Fruit fly (Drosophila melanogaster) whole organism, pupa: ENCODE measurements around the gene Cypl.

Source experiments
- CG10348 ChIP-seq: fragments of 200-800 bp; sonication (Bioruptor generic); IDR thresholded peaks from 2 replicates; pipeline ENCODE4 v1.3.6; 2022; ENCODE audit warnings: missing biosample characterization, missing genetic modification characterization
- CG12605 ChIP-seq: fragments of 200-800 bp; sonication (Bioruptor generic); IDR thresholded peaks from 2 replicates; pipeline ENCODE4 v1.3.6; 2022; ENCODE audit warnings: missing biosample characterization, missing genetic modification characterization
- CG13204 ChIP-seq: fragments of 200-800 bp; sonication (Bioruptor generic); optimal IDR thresholded peaks from 2 replicates; lab custom pipeline; 2018; ENCODE audit warnings: missing biosample characterization, mild to moderate bottlenecking, missing genetic modification characterization, moderate library complexity
- CG14655 ChIP-seq: fragments of 200-800 bp; sonication (Bioruptor generic); optimal IDR thresholded peaks from 3 replicates; lab custom pipeline; 2017; ENCODE audit warnings: mild to moderate bottlenecking, missing biosample characterization, missing genetic modification reagents, missing genetic modification characterization
- CG15710 ChIP-seq: fragments of 200-800 bp; sonication (Bioruptor generic); optimal IDR thresholded peaks from 2 replicates; lab custom pipeline; 2018; ENCODE audit warnings: missing biosample characterization, mild to moderate bottlenecking, missing genetic modification characterization, moderate library complexity
- CG17806 ChIP-seq: fragments of 200-800 bp; sonication (Bioruptor generic); optimal IDR thresholded peaks from 2 replicates; lab custom pipeline; 2018; ENCODE audit warnings: missing biosample characterization, mild to moderate bottlenecking, missing genetic modification characterization, moderate library complexity
- CG32121 ChIP-seq: fragments of 200-800 bp; sonication (Bioruptor generic); IDR thresholded peaks from 2 replicates; pipeline ENCODE4 v1.3.6; 2022; ENCODE audit warnings: missing biosample characterization, missing genetic modification characterization
- CG34367 ChIP-seq: fragments of 200-800 bp; sonication (Bioruptor generic); optimal IDR thresholded peaks from 2 replicates; lab custom pipeline; 2018; ENCODE audit warnings: missing biosample characterization, mild to moderate bottlenecking, missing genetic modification characterization
- CG4496 ChIP-seq: fragments of 200-800 bp; sonication (Bioruptor generic); IDR thresholded peaks from 3 replicates; pipeline ENCODE4 v1.3.6; 2022; ENCODE audit warnings: missing biosample characterization, missing genetic modification characterization
- CG8159 ChIP-seq: fragments of 200-800 bp; sonication (Bioruptor generic); optimal IDR thresholded peaks from 3 replicates; lab custom pipeline; 2018; ENCODE audit warnings: missing biosample characterization, mild to moderate bottlenecking, missing genetic modification characterization, moderate library complexity
- CG8301 ChIP-seq: fragments of 200-800 bp; sonication (Bioruptor generic); optimal IDR thresholded peaks from 2 replicates; lab custom pipeline; 2018; ENCODE audit warnings: missing biosample characterization, mild to moderate bottlenecking, missing genetic modification characterization
- CG9948 ChIP-seq: fragments of 200-800 bp; sonication (Bioruptor generic); optimal IDR thresholded peaks from 2 replicates; lab custom pipeline; 2018; ENCODE audit warnings: missing biosample characterization, mild to moderate bottlenecking, missing genetic modification characterization, moderate library complexity
- D1 ChIP-seq: fragments of 200-800 bp; sonication (Bioruptor generic); optimal IDR thresholded peaks from 2 replicates; lab custom pipeline; 2018; ENCODE audit warnings: missing biosample characterization, mild to moderate bottlenecking, missing genetic modification characterization, moderate library complexity
- EcR ChIP-seq: fragments of 200-800 bp; sonication (Bioruptor generic); optimal IDR thresholded peaks from 3 replicates; lab custom pipeline; 2019; ENCODE audit warnings: missing biosample characterization, missing genetic modification characterization, mild to moderate bottlenecking, moderate library complexity, missing genetic modification reagents
- Ets98B ChIP-seq: fragments of 200-800 bp; sonication (Bioruptor generic); IDR thresholded peaks from 2 replicates; pipeline ENCODE4 v1.3.6; 2022; ENCODE audit warnings: missing biosample characterization, missing genetic modification characterization
- Pif1A ChIP-seq: fragments of 200-800 bp; sonication (Bioruptor generic); optimal IDR thresholded peaks from 3 replicates; lab custom pipeline; 2016; ENCODE audit warnings: missing biosample characterization, missing genetic modification characterization
- Pif1B ChIP-seq: fragments of 200-800 bp; sonication (Bioruptor generic); optimal IDR thresholded peaks from 3 replicates; lab custom pipeline; 2016; ENCODE audit warnings: missing biosample characterization, missing genetic modification characterization
- Snoo ChIP-seq: fragments of 200-800 bp; sonication (Bioruptor generic); optimal IDR thresholded peaks from 3 replicates; lab custom pipeline; 2017; ENCODE audit warnings: missing biosample characterization, mild to moderate bottlenecking, missing genetic modification characterization, inconsistent platforms
- fd96Ca ChIP-seq: fragments of 200-800 bp; sonication (Bioruptor generic); IDR thresholded peaks from 3 replicates; pipeline ENCODE4 v1.3.6; 2022; ENCODE audit warnings: missing biosample characterization, missing genetic modification characterization
- gl ChIP-seq: fragments of 200-800 bp; sonication (Bioruptor generic); optimal IDR thresholded peaks from 2 replicates; lab custom pipeline; 2018; ENCODE audit warnings: missing biosample characterization, mild to moderate bottlenecking, missing genetic modification characterization
- rn ChIP-seq: fragments of 200-800 bp; sonication (Bioruptor generic); IDR thresholded peaks from 2 replicates; pipeline ENCODE4 v1.3.6; 2022; ENCODE audit warnings: missing biosample characterization, missing genetic modification characterization

Cypl gene

DNA sequence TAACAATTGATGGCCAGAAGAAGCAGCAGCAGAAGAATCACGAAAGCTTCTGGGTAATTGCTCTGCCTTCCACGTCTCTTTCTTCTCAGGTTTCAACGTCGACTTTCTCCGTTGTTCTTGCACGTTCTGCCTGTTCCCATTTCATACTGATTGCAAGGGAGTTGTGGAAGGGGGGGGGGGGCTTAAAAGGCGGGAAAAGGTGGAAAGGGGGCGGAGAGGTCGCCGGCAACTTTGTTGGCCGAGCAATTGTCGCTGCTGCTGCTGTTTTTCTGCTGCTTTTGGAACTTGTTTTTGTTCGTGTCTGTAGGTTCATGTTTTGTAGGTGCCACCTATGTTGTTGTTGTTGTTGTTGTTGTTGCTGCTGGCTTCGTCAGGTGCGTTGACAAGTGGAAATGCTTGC is 22.8 kb upstream of the Cypl start:
- TF ChIP-seq CG8301 (no peak), CG13204 (GFP tag; lab: Kevin White, UChicago) (no peak), Pif1B (GFP tag; lab: Kevin White, UChicago) (no peak), D1 (no peak), CG9948 (tag; lab: Kevin White, UChicago) (no peak), gl (tag; lab: Kevin White, UChicago) (no peak), CG14655 (GFP tag; lab: Kevin White, UChicago) (no peak), CG10348 (GFP tag; lab: Robert Waterston, UW) (no peak), Snoo (tag; lab: Kevin White, UChicago) (no peak), CG12605 (GFP tag; lab: Robert Waterston, UW) (no peak), CG34367 (tag; lab: Kevin White, UChicago) (no peak), EcR (GFP tag; lab: Kevin White, UChicago) (no peak), CG8159 (tag; lab: Kevin White, UChicago) (no peak), CG4496 (GFP tag; lab: Robert Waterston, UW) (no peak), CG15710 (tag; lab: Kevin White, UChicago) (no peak)
- TF ChIP-seq, all 21 proteins: peak for 0

DNA sequence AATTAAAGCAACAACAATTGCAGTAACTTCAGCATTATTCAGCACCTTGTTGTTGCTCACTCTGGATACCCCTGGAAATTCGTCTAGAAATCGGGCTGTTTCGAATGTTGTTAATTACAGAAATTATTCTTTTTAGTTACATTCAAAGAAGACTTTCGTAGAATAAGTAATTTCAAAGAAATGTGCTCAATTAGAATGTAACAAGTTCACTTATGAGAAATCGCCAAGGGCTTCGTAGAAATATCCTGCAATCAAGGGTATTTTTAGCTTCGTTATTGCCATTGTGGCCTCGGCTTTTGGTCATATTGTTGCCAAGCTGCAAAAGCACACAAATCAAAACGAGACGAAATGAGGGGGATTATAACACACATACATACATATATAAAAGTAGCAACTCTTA is 21.2 kb upstream of the Cypl start:
- no peak for TF ChIP-seq CG13204 (GFP tag; lab: Kevin White, UChicago)
- TF ChIP-seq CG17806 (tag; lab: Kevin White, UChicago): peak; percentile 9
- no peak for TF ChIP-seq D1
- TF ChIP-seq CG8159 (tag; lab: Kevin White, UChicago): peak; percentile 4
- TF ChIP-seq CG10348 (GFP tag; lab: Robert Waterston, UW): 0 out of 2 replicates have a peak, but pooled peaks have one; percentile 44
- TF ChIP-seq Ets98B: peak; percentile 55
- no peak for TF ChIP-seq rn (GFP tag; lab: Robert Waterston, UW)
- TF ChIP-seq CG12605 (GFP tag; lab: Robert Waterston, UW): no peak
- TF ChIP-seq CG14655 (GFP tag; lab: Kevin White, UChicago): peak; percentile 45
- peak; percentile 10 for TF ChIP-seq CG9948 (tag; lab: Kevin White, UChicago)
- peak; percentile 73 for TF ChIP-seq CG32121 (GFP tag; lab: Robert Waterston, UW)
- no peak for TF ChIP-seq CG15710 (tag; lab: Kevin White, UChicago)
- TF ChIP-seq CG4496 (GFP tag; lab: Robert Waterston, UW): 0 out of 3 replicates have a peak, but pooled peaks have one; percentile 36
- TF ChIP-seq Pif1B (GFP tag; lab: Kevin White, UChicago): no peak
- TF ChIP-seq CG34367 (tag; lab: Kevin White, UChicago): no peak
- TF ChIP-seq fd96Ca: peak; percentile 63; the same call in 1 of the 3 replicates
- TF ChIP-seq Pif1A (GFP tag; lab: Kevin White, UChicago): no peak
- TF ChIP-seq gl (tag; lab: Kevin White, UChicago): no peak
- no peak for TF ChIP-seq EcR (GFP tag; lab: Kevin White, UChicago)
- TF ChIP-seq Snoo (tag; lab: Kevin White, UChicago): no peak
- TF ChIP-seq CG8301: peak; percentile 41

DNA sequence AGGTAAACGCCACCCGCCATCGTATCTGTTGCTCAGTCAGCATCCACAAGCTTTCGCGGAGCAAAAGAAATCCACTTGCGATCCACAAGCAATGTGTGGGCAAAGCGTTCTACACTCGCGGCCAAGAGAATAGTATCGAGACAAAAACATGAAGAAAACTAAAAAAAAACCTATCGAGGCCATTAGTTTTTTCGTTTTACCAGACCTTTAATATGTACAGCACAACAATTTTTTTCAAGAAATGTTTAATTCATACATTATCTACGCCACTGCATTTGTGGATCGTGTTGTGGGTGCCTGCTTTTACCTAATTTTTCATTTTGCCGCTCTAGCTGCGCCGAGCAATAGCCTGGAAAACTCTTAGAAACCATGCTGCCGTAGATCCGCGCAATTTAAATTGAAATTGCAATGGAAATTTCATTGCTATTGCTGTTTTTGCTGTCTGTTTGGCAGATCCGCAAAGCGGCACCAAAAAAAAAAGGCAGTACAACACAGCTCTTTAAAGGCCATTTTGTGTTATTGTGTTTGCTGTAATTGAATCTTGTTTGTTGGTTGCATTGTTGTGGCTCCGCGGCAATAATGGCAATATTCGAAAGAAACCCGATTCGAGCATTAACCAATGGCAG is 20.4 kb upstream of the Cypl start:
- peak; percentile 88 for TF ChIP-seq CG12605 (GFP tag; lab: Robert Waterston, UW)
- TF ChIP-seq fd96Ca: peak; percentile 92
- TF ChIP-seq CG13204 (GFP tag; lab: Kevin White, UChicago): no peak
- peak; percentile 39 for TF ChIP-seq CG17806 (tag; lab: Kevin White, UChicago)
- TF ChIP-seq CG15710 (tag; lab: Kevin White, UChicago): peak; percentile 19
- TF ChIP-seq D1: no peak
- TF ChIP-seq Pif1A (GFP tag; lab: Kevin White, UChicago): peak; percentile 67
- TF ChIP-seq Ets98B: peak; percentile 93
- peak; percentile 29 for TF ChIP-seq CG34367 (tag; lab: Kevin White, UChicago)
- peak; percentile 64; the same call in 1 of the 2 replicates for TF ChIP-seq rn (GFP tag; lab: Robert Waterston, UW)
- TF ChIP-seq Snoo (tag; lab: Kevin White, UChicago): peak; percentile 14
- peak; percentile 96 for TF ChIP-seq CG4496 (GFP tag; lab: Robert Waterston, UW)
- peak; percentile 46; the same call in 1 of the 2 replicates for TF ChIP-seq CG10348 (GFP tag; lab: Robert Waterston, UW)
- peak; percentile 58 for TF ChIP-seq Pif1B (GFP tag; lab: Kevin White, UChicago)
- TF ChIP-seq CG8159 (tag; lab: Kevin White, UChicago): peak; percentile 3
- peak; percentile 82 for TF ChIP-seq CG8301
- TF ChIP-seq CG9948 (tag; lab: Kevin White, UChicago): peak; percentile 50
- TF ChIP-seq CG32121 (GFP tag; lab: Robert Waterston, UW): peak; percentile 87
- TF ChIP-seq EcR (GFP tag; lab: Kevin White, UChicago): no peak
- TF ChIP-seq gl (tag; lab: Kevin White, UChicago): no peak
- peak; percentile 78 for TF ChIP-seq CG14655 (GFP tag; lab: Kevin White, UChicago)

DNA sequence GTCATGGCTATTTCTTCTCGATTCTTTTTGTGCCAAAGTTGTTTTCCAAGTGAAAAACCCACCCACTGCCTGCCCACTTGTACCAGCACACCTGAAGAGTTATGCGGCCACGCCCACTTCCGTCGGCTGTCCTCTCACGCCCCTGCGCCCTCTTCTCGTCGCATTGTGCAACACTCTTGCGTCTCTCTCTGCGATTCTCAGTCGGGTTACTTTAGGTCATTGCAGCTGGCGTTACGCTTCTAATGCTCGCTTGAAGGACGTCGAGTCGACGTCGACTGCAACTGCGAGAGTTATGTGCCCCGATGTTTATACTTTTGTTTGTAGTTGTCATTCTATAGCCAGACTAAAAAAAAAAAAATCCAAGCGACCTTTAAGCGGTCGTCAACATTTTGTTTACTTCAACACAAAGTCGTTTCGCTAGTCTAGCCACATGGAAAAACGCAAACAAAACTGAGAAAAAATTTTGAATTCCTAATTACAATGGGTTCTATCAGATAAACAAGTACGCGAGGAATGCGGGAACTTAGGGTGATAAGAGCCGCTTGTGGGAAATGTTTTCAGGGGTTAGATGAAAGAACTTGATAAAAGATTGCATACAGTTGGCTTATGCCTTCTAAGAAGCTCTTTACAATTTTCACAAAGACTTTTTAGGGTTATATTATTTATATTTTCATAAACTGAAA is 19.2 kb upstream of the Cypl start:
- TF ChIP-seq EcR (GFP tag; lab: Kevin White, UChicago) (peak; percentile 30), CG4496 (GFP tag; lab: Robert Waterston, UW) (peak; percentile 41; the same call in 1 of the 3 replicates), CG8159 (tag; lab: Kevin White, UChicago) (no peak)

DNA sequence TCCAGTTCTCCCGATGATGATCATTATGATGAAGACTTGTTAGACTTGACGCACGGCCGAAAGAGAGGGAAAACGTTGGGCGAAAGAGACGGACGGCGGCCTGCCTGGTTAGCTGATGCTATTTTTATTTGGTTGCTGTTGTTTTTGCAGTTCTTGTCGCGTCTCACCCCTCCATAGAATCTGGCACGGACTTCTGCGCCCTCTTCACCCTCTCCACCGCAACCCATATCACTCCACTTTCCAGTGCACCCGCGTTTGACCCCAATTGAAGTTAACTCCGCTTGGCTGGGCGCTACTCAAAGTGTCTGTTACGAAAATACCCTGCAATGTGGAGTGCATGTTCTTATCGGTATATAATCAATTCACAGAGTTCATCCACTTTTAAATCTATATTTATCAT is 18.4 kb upstream of the Cypl start:
- TF ChIP-seq CG13204 (GFP tag; lab: Kevin White, UChicago) (no peak), D1 (no peak), CG12605 (GFP tag; lab: Robert Waterston, UW) (no peak), CG17806 (tag; lab: Kevin White, UChicago) (no peak), rn (GFP tag; lab: Robert Waterston, UW) (no peak), Ets98B (peak; percentile 16; the same call in 1 of the 2 replicates), CG8301 (no peak), CG14655 (GFP tag; lab: Kevin White, UChicago) (no peak), CG4496 (GFP tag; lab: Robert Waterston, UW) (0 out of 3 replicates have a peak, but pooled peaks have one; percentile 39), EcR (GFP tag; lab: Kevin White, UChicago) (peak; percentile 52), Snoo (tag; lab: Kevin White, UChicago) (no peak), CG32121 (GFP tag; lab: Robert Waterston, UW) (peak; percentile 25; the same call in 1 of the 2 replicates), Pif1A (GFP tag; lab: Kevin White, UChicago) (no peak), CG34367 (tag; lab: Kevin White, UChicago) (no peak), Pif1B (GFP tag; lab: Kevin White, UChicago) (no peak), CG15710 (tag; lab: Kevin White, UChicago) (no peak), CG10348 (GFP tag; lab: Robert Waterston, UW) (no peak), CG9948 (tag; lab: Kevin White, UChicago) (no peak), CG8159 (tag; lab: Kevin White, UChicago) (no peak), gl (tag; lab: Kevin White, UChicago) (no peak), fd96Ca (peak; percentile 22; the same call in 1 of the 3 replicates)
